Worm (Caenorhabditis elegans) whole organism, L1 larva: Measurements from ENCODE around the gene dmsr-6.

ENCODE experiments used
- C16A3.4 ChIP-seq: fragments of 150-350 bp; optimal IDR thresholded peaks from 2 replicates; lab custom pipeline; 2014; ENCODE audit warnings: missing biosample characterization, missing genetic modification characterization
- C34B4.2 ChIP-seq: sonication (generic microtip); optimal IDR thresholded peaks from 2 replicates; lab custom pipeline; 2017; ENCODE audit warnings: mild to moderate bottlenecking, missing genetic modification characterization, missing compliant biosample characterization
- Y116A8C.19 ChIP-seq: sonication (generic microtip); optimal IDR thresholded peaks from 2 replicates; lab custom pipeline; 2016; ENCODE audit warnings: missing compliant biosample characterization, missing genetic modification characterization, borderline replicate concordance
- alr-1 ChIP-seq: fragments of 200-800 bp; sonication (Bioruptor generic); optimal IDR thresholded peaks from 2 replicates; lab custom pipeline; 2018; ENCODE audit warnings: borderline replicate concordance, mild to moderate bottlenecking, missing genetic modification characterization, missing compliant biosample characterization
- aly-2 ChIP-seq: fragments of 150-350 bp; optimal IDR thresholded peaks from 2 replicates; lab custom pipeline; 2014; ENCODE audit warnings: missing biosample characterization, missing genetic modification characterization
- ceh-63 ChIP-seq: fragments of 200-800 bp; sonication (Bioruptor generic); optimal IDR thresholded peaks from 2 replicates; lab custom pipeline; 2018; ENCODE audit warnings: mild to moderate bottlenecking, missing genetic modification characterization, missing compliant biosample characterization
- ceh-8 ChIP-seq: fragments of 200-800 bp; sonication (Bioruptor generic); optimal IDR thresholded peaks from 2 replicates; lab custom pipeline; 2018; ENCODE audit warnings: mild to moderate bottlenecking, missing genetic modification characterization, moderate library complexity, missing compliant biosample characterization
- dpl-1 ChIP-seq, 3 experiments: fragments of 150-350 bp in 2 of 3; sonication (generic microtip) in 1 of 3; optimal IDR thresholded peaks; 2 replicates each; lab custom pipeline; 2014 to 2017; ENCODE audit warnings: missing biosample characterization in 3 of 3, missing genetic modification characterization in 3 of 3, missing genetic modification reagents in 3 of 3
- efl-1 ChIP-seq, 4 experiments: fragments of 150-350 bp; optimal IDR thresholded peaks in 3 of 4; peaks in 1 of 4; 1 replicate in 1 of 4; 2 replicates in 3 of 4; lab custom pipeline; 2014; ENCODE audit warnings: missing biosample characterization in 2 of 4, missing genetic modification characterization in 2 of 4, missing genetic modification reagents in 2 of 4
- efl-3 ChIP-seq: fragments of 200-800 bp; sonication (Bioruptor generic); optimal IDR thresholded peaks from 2 replicates; lab custom pipeline; 2018; ENCODE audit warnings: mild to moderate bottlenecking, missing genetic modification characterization, missing compliant biosample characterization
- elt-2 ChIP-seq: sonication (generic microtip); optimal IDR thresholded peaks from 2 replicates; lab custom pipeline; 2016; ENCODE audit warnings: missing genetic modification characterization, mild to moderate bottlenecking, inconsistent platforms, missing compliant biosample characterization, missing genetic modification reagents
- elt-3 ChIP-seq, 6 experiments: fragments of 150-350 bp in 1 of 6; sonication (generic microtip); optimal IDR thresholded peaks; 2 replicates each; lab custom pipeline; 2017 to 2018; ENCODE audit warnings: missing biosample characterization in 6 of 6, missing genetic modification characterization in 6 of 6, inconsistent platforms in 1 of 6
- fkh-4 ChIP-seq: sonication (generic microtip); optimal IDR thresholded peaks from 2 replicates; lab custom pipeline; 2016; ENCODE audit warnings: missing compliant biosample characterization, missing genetic modification characterization, borderline replicate concordance
- fkh-8 ChIP-seq: sonication (generic microtip); optimal IDR thresholded peaks from 2 replicates; lab custom pipeline; 2016; ENCODE audit warnings: mild to moderate bottlenecking, missing genetic modification characterization, missing compliant biosample characterization
- grh-1 ChIP-seq: fragments of 200-800 bp; sonication (Bioruptor generic); IDR thresholded peaks from 2 replicates; pipeline ENCODE4 v1.3.6; 2022; ENCODE audit warnings: missing genetic modification reagents, missing genetic modification characterization, missing compliant biosample characterization
- hlh-17 ChIP-seq: fragments of 200-800 bp; sonication (Bioruptor generic); optimal IDR thresholded peaks from 2 replicates; lab custom pipeline; 2018; ENCODE audit warnings: missing genetic modification characterization, mild to moderate bottlenecking, missing compliant biosample characterization, moderate library complexity, borderline replicate concordance
- hlh-4 ChIP-seq: sonication (generic microtip); optimal IDR thresholded peaks from 2 replicates; lab custom pipeline; 2016; ENCODE audit warnings: mild to moderate bottlenecking, missing genetic modification characterization, missing compliant biosample characterization
- hpl-2 ChIP-seq: fragments of 150-350 bp; optimal IDR thresholded peaks from 2 replicates; lab custom pipeline; 2014; ENCODE audit warnings: missing biosample characterization, missing genetic modification reagents, missing genetic modification characterization
- jun-1 ChIP-seq: fragments of 150-350 bp; optimal IDR thresholded peaks from 2 replicates; lab custom pipeline; 2014; ENCODE audit warnings: missing biosample characterization, missing genetic modification reagents, missing genetic modification characterization
- lin-13 ChIP-seq: fragments of 150-350 bp; optimal IDR thresholded peaks from 2 replicates; lab custom pipeline; 2014; ENCODE audit warnings: missing biosample characterization, missing genetic modification reagents, missing genetic modification characterization
- lin-35 ChIP-seq, 2 experiments: fragments of 150-350 bp; optimal IDR thresholded peaks; 2 replicates each; lab custom pipeline; 2014; ENCODE audit warnings: missing biosample characterization in 2 of 2, missing genetic modification characterization in 2 of 2, missing genetic modification reagents in 2 of 2
- lir-3 ChIP-seq: sonication (generic microtip); optimal IDR thresholded peaks from 2 replicates; lab custom pipeline; 2016; ENCODE audit warnings: mild to moderate bottlenecking, missing genetic modification characterization, moderate library complexity, missing compliant biosample characterization; ENCODE audit not compliant: poor library complexity
- lsy-2 ChIP-seq, 2 experiments: fragments of 150-350 bp; optimal IDR thresholded peaks; 2 replicates each; lab custom pipeline; 2014; ENCODE audit warnings: missing biosample characterization in 2 of 2, missing genetic modification characterization in 2 of 2
- mab-9 ChIP-seq: fragments of 200-800 bp; sonication (Bioruptor generic); IDR thresholded peaks from 2 replicates; pipeline ENCODE4 v1.3.6; 2022; ENCODE audit warnings: missing genetic modification reagents, missing genetic modification characterization, missing compliant biosample characterization
- mdl-1 ChIP-seq, 2 experiments: fragments of 150-350 bp; optimal IDR thresholded peaks; 2 replicates each; lab custom pipeline; 2014 to 2017; ENCODE audit warnings: missing biosample characterization in 2 of 2, missing genetic modification characterization in 2 of 2, inconsistent platforms in 1 of 2
- mef-2 ChIP-seq: fragments of 150-350 bp; optimal IDR thresholded peaks from 2 replicates; lab custom pipeline; 2014; ENCODE audit warnings: missing biosample characterization, missing genetic modification characterization
- nhr-12 ChIP-seq: sonication (generic microtip); optimal IDR thresholded peaks from 2 replicates; lab custom pipeline; 2017; ENCODE audit warnings: missing biosample characterization, missing genetic modification characterization
- nhr-20 ChIP-seq: sonication (generic microtip); optimal IDR thresholded peaks from 2 replicates; lab custom pipeline; 2016; ENCODE audit warnings: mild to moderate bottlenecking, missing genetic modification characterization, missing compliant biosample characterization
- nhr-47 ChIP-seq: sonication (generic microtip); optimal IDR thresholded peaks from 2 replicates; lab custom pipeline; 2016; ENCODE audit warnings: mild to moderate bottlenecking, missing genetic modification characterization, moderate library complexity, missing compliant biosample characterization
- nhr-76 ChIP-seq: sonication (generic microtip); optimal IDR thresholded peaks from 2 replicates; lab custom pipeline; 2017; ENCODE audit warnings: missing biosample characterization, missing genetic modification characterization
- nhr-85 ChIP-seq: sonication (generic microtip); peaks from one replicate; lab custom pipeline; 2016; ENCODE audit warnings: missing genetic modification characterization, inconsistent platforms, missing compliant biosample characterization
- nhr-90 ChIP-seq: sonication (generic microtip); optimal IDR thresholded peaks from 2 replicates; lab custom pipeline; 2016; ENCODE audit warnings: mild to moderate bottlenecking, missing genetic modification characterization, missing compliant biosample characterization; ENCODE audit not compliant: poor library complexity
- pag-3 ChIP-seq: sonication (generic microtip); optimal IDR thresholded peaks from 2 replicates; lab custom pipeline; 2017; ENCODE audit warnings: missing genetic modification characterization, mild to moderate bottlenecking, missing compliant biosample characterization, antibody characterized with exemption, borderline replicate concordance; ENCODE audit not compliant: insufficient read depth
- pax-3 ChIP-seq: fragments of 200-800 bp; sonication (Bioruptor generic); optimal IDR thresholded peaks from 2 replicates; lab custom pipeline; 2018; ENCODE audit warnings: mild to moderate bottlenecking, missing genetic modification characterization, moderate library complexity, missing compliant biosample characterization
- rnt-1 ChIP-seq: sonication (generic microtip); optimal IDR thresholded peaks from 2 replicates; lab custom pipeline; 2016; ENCODE audit warnings: mild to moderate bottlenecking, missing genetic modification characterization, moderate library complexity, missing compliant biosample characterization
- skn-1 ChIP-seq: fragments of 150-350 bp; optimal IDR thresholded peaks from 2 replicates; lab custom pipeline; 2014; ENCODE audit warnings: missing biosample characterization, missing genetic modification characterization
- snpc-4 ChIP-seq: fragments of 150-350 bp; optimal IDR thresholded peaks from 2 replicates; lab custom pipeline; 2014; ENCODE audit warnings: missing biosample characterization, missing genetic modification characterization
- sox-4 ChIP-seq: sonication (generic microtip); optimal IDR thresholded peaks from 2 replicates; lab custom pipeline; 2016; ENCODE audit warnings: missing genetic modification characterization, missing compliant biosample characterization
- sptf-1 ChIP-seq: fragments of 150-350 bp; optimal IDR thresholded peaks from 2 replicates; lab custom pipeline; 2014; ENCODE audit warnings: missing biosample characterization, missing genetic modification characterization
- swsn-7 ChIP-seq: sonication (generic microtip); optimal IDR thresholded peaks from 2 replicates; lab custom pipeline; 2016; ENCODE audit warnings: missing genetic modification characterization, missing compliant biosample characterization
- tbx-2 ChIP-seq: sonication (generic microtip); optimal IDR thresholded peaks from 2 replicates; lab custom pipeline; 2016; ENCODE audit warnings: missing genetic modification characterization, missing compliant biosample characterization
- unc-130 ChIP-seq: fragments of 150-350 bp; optimal IDR thresholded peaks from 2 replicates; lab custom pipeline; 2017; ENCODE audit warnings: missing biosample characterization, missing genetic modification characterization, inconsistent platforms
- unc-30 ChIP-seq: sonication (generic microtip); optimal IDR thresholded peaks from 2 replicates; lab custom pipeline; 2017; ENCODE audit warnings: missing biosample characterization, missing genetic modification characterization
- unc-62 ChIP-seq: fragments of 150-350 bp; optimal IDR thresholded peaks from 2 replicates; lab custom pipeline; 2014; ENCODE audit warnings: missing biosample characterization, missing genetic modification reagents, missing genetic modification characterization
- unc-86 ChIP-seq: sonication (generic microtip); optimal IDR thresholded peaks from 2 replicates; lab custom pipeline; 2016; ENCODE audit warnings: missing genetic modification characterization, missing compliant biosample characterization
- unc-98 ChIP-seq: fragments of 200-800 bp; sonication (Bioruptor generic); IDR thresholded peaks from 2 replicates; pipeline ENCODE4 v1.3.6; 2022; ENCODE audit warnings: missing genetic modification characterization, missing compliant biosample characterization
- zip-4 ChIP-seq: fragments of 200-800 bp; sonication (Bioruptor generic); optimal IDR thresholded peaks from 2 replicates; lab custom pipeline; 2018; ENCODE audit warnings: mild to moderate bottlenecking, missing genetic modification characterization, moderate library complexity, missing compliant biosample characterization
- ztf-4 ChIP-seq: fragments of 150-350 bp; optimal IDR thresholded peaks from 2 replicates; lab custom pipeline; 2014; ENCODE audit warnings: missing biosample characterization, missing genetic modification characterization

dmsr-6 gene

ce11 chrII:14495341-14495740 lies 39.9 kb downstream of the dmsr-6 start (continued):
- TF ChIP-seq pag-3 (tag; lab: Kevin White, UChicago): no peak
- no peak for TF ChIP-seq nhr-12 (tag; lab: Kevin White, UChicago)
- no peak for TF ChIP-seq tbx-2
- no peak for TF ChIP-seq nhr-85
- TF ChIP-seq C34B4.2: no peak
- TF ChIP-seq swsn-7 (tag; lab: Kevin White, UChicago): no peak
- no peak for TF ChIP-seq efl-3 (GFP tag; lab: Kevin White, UChicago)
- TF ChIP-seq sox-4 (tag; lab: Kevin White, UChicago): no peak
- peak; percentile 44 for TF ChIP-seq skn-1
- no peak for TF ChIP-seq alr-1 (tag; lab: Kevin White, UChicago)
- no peak for TF ChIP-seq fkh-8 (tag; lab: Kevin White, UChicago)
- no peak for TF ChIP-seq lin-35 (GFP tag; optimal IDR thresholded peaks at IDR 0.05; lab: Kevin White, UChicago)
- TF ChIP-seq ceh-63 (GFP tag; lab: Kevin White, UChicago): no peak
- TF ChIP-seq, all 84 proteins: peak for 9

ce11 chrII:14496809-14497208 lies 41.4 kb downstream of the dmsr-6 start:
- TF ChIP-seq sptf-1 (tag; lab: Kevin White, UChicago) (no peak), rnt-1 (tag; lab: Kevin White, UChicago) (peak; percentile 90), nhr-90 (tag; lab: Kevin White, UChicago) (peak; percentile 94), skn-1 (peak; percentile 97), pag-3 (tag; lab: Kevin White, UChicago) (no peak), aly-2 (tag; lab: Kevin White, UChicago) (peak; percentile 66), unc-30 (tag; lab: Kevin White, UChicago) (no peak), snpc-4 (tag; lab: Kevin White, UChicago) (peak; percentile 75), ceh-8 (peak; percentile 41), swsn-7 (tag; lab: Kevin White, UChicago) (peak; percentile 74), mef-2 (peak; percentile 44), ztf-4 (tag; lab: Kevin White, UChicago) (peak; percentile 18), hlh-4 (tag; lab: Kevin White, UChicago) (no peak), unc-98 (GFP tag; lab: Robert Waterston, UW) (no peak), mdl-1 (tag; optimal IDR thresholded peaks at IDR 0.05; lab: Kevin White, UChicago) (peak in 1 of 2 experiments; percentile 86), lir-3 (peak; percentile 83), Y116A8C.19 (no peak), unc-86 (tag; lab: Kevin White, UChicago) (peak; percentile 33), C34B4.2 (no peak), elt-3 (tag; optimal IDR thresholded peaks at IDR 0.05; lab: Kevin White, UChicago) (peak in 3 of 6 experiments; percentile 32 to 83 (median 55)), efl-1 (optimal IDR thresholded peaks at IDR 0.05; lab: Kevin White, UChicago) (peak; percentile 66 to 68), efl-1 (GFP tag; optimal IDR thresholded peaks at IDR 0.05 in 1 of 2; lab: Kevin White, UChicago) (peak; percentile 53 to 96), lsy-2 (tag; optimal IDR thresholded peaks at IDR 0.05; lab: Kevin White, UChicago) (peak; percentile 67 to 92), nhr-85 (peak; percentile 94), zip-4 (GFP tag; lab: Kevin White, UChicago) (peak; percentile 30), fkh-4 (no peak), unc-130 (tag; lab: Kevin White, UChicago) (peak; percentile 78), sox-4 (tag; lab: Kevin White, UChicago) (peak; percentile 24), nhr-20 (tag; lab: Kevin White, UChicago) (peak; percentile 92), elt-2 (tag; lab: Kevin White, UChicago) (peak; percentile 65), lin-13 (GFP tag; lab: Kevin White, UChicago) (peak; percentile 32), hpl-2 (GFP tag; lab: Kevin White, UChicago) (peak; percentile 72), jun-1 (peak; percentile 56), efl-3 (GFP tag; lab: Kevin White, UChicago) (no peak), pax-3 (tag; lab: Kevin White, UChicago) (peak; percentile 76), C16A3.4 (tag; lab: Kevin White, UChicago) (peak; percentile 93), nhr-76 (tag; lab: Kevin White, UChicago) (no peak), mab-9 (GFP tag; lab: Robert Waterston, UW) (no peak), nhr-47 (tag; lab: Kevin White, UChicago) (peak; percentile 86), grh-1 (GFP tag; lab: Robert Waterston, UW) (peak; percentile 47; the same call in 1 of the 2 replicates), hlh-17 (GFP tag; lab: Kevin White, UChicago) (no peak), unc-62 (no peak), dpl-1 (GFP tag; optimal IDR thresholded peaks at IDR 0.05; lab: Kevin White, UChicago) (peak; percentile 30 to 67 (median 58))
